Fruit fly (Drosophila melanogaster) whole organism: ENCODE measurements around the gene cv.

Experiments used
- CG8478 ChIP-seq: fragments of >200 bp; optimal IDR thresholded peaks from 2 replicates; lab custom pipeline; 2018; ENCODE audit warnings: inconsistent platforms
- Dll ChIP-seq: fragments of >200 bp; optimal IDR thresholded peaks from 2 replicates; lab custom pipeline; 2017
- EcR ChIP-seq, 2 experiments: fragments of >200 bp; optimal IDR thresholded peaks; 2 replicates each; lab custom pipeline; 2017; ENCODE audit warnings: missing biosample characterization in 2 of 2, missing genetic modification characterization in 2 of 2, missing genetic modification reagents in 2 of 2
- pan ChIP-seq: fragments of >200 bp; optimal IDR thresholded peaks from 2 replicates; lab custom pipeline; 2017
- usp ChIP-seq: fragments of >200 bp; optimal IDR thresholded peaks from 2 replicates; lab custom pipeline; 2017; ENCODE audit warnings: missing biosample characterization, missing genetic modification characterization, mixed read lengths

DNA sequence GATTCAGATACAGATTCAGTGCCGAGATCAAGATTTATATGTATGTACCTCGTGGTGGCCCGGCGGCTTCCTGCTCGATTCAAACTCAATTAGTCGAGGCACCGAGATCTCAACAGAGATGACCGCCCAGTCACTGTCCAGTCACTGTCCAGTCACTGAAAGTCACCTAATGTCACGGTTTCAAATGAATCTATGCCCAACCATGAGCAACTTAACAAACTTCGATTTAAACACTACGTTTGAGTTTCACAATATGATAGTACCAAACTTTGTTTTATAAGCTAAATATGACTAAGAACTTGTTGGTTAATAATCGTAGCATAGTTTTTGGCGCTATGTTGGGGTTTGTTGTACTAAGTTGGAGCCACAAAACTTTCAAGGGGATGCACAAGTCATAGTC, 15.3 kb downstream of the cv start:
- TF ChIP-seq usp (GFP tag; lab: Kevin White, UChicago), result no peak
- TF ChIP-seq pan (lab: Kevin White, UChicago), result no peak
- no peak for TF ChIP-seq EcR (GFP tag; optimal IDR thresholded peaks at IDR 0.05; lab: Kevin White, UChicago)
- no peak for TF ChIP-seq CG8478 (lab: Kevin White, UChicago)
- no peak for TF ChIP-seq Dll
